Fruit fly (Drosophila melanogaster) whole organism, pupa: ENCODE measurements around the gene CG18599.

Experiments used
- CG12605 ChIP-seq: fragments of 200-800 bp; sonication (Bioruptor generic); IDR thresholded peaks from 2 replicates; pipeline ENCODE4 v1.3.6; 2022; ENCODE audit warnings: missing biosample characterization, missing genetic modification characterization
- CG15710 ChIP-seq: fragments of 200-800 bp; sonication (Bioruptor generic); optimal IDR thresholded peaks from 2 replicates; lab custom pipeline; 2018; ENCODE audit warnings: missing biosample characterization, mild to moderate bottlenecking, missing genetic modification characterization, moderate library complexity
- CG17806 ChIP-seq: fragments of 200-800 bp; sonication (Bioruptor generic); optimal IDR thresholded peaks from 2 replicates; lab custom pipeline; 2018; ENCODE audit warnings: missing biosample characterization, mild to moderate bottlenecking, missing genetic modification characterization, moderate library complexity
- CG8159 ChIP-seq: fragments of 200-800 bp; sonication (Bioruptor generic); optimal IDR thresholded peaks from 3 replicates; lab custom pipeline; 2018; ENCODE audit warnings: missing biosample characterization, mild to moderate bottlenecking, missing genetic modification characterization, moderate library complexity
- Pif1B ChIP-seq: fragments of 200-800 bp; sonication (Bioruptor generic); optimal IDR thresholded peaks from 3 replicates; lab custom pipeline; 2016; ENCODE audit warnings: missing biosample characterization, missing genetic modification characterization
- gl ChIP-seq: fragments of 200-800 bp; sonication (Bioruptor generic); optimal IDR thresholded peaks from 2 replicates; lab custom pipeline; 2018; ENCODE audit warnings: missing biosample characterization, mild to moderate bottlenecking, missing genetic modification characterization
- rn ChIP-seq: fragments of 200-800 bp; sonication (Bioruptor generic); IDR thresholded peaks from 2 replicates; pipeline ENCODE4 v1.3.6; 2022; ENCODE audit warnings: missing biosample characterization, missing genetic modification characterization

DNA sequence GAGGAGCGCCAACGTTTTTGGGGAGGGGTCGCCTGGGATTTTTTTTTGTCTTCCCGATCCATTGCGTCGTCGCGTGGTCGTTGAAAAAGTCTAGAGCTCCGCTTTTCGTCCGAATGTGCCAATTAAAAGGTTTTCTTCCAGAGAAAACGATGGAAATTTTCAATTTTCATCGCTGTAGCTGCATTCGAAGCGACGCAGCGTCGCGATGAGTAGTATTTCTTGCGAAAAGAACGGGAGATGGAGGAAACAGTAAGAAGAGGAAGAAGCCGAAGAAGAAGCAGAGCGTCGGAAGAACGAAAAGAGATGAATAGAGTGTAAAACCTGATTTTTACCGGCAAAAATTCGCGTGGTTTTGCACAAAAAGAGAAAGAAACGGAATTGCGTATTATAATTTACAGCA, 24.6 kb upstream of the CG18599 start:
- TF ChIP-seq CG8159 (tag; lab: Kevin White, UChicago): no peak
- no peak for TF ChIP-seq Pif1B (GFP tag; lab: Kevin White, UChicago)
- TF ChIP-seq rn: no peak
- no peak for TF ChIP-seq CG12605 (GFP tag; lab: Robert Waterston, UW)
- no peak for TF ChIP-seq CG17806 (tag; lab: Kevin White, UChicago)
- TF ChIP-seq gl (tag; lab: Kevin White, UChicago): no peak
- TF ChIP-seq CG15710: no peak
